Fruit fly (Drosophila melanogaster): ENCODE measurements around the gene Usp1.

DNA sequence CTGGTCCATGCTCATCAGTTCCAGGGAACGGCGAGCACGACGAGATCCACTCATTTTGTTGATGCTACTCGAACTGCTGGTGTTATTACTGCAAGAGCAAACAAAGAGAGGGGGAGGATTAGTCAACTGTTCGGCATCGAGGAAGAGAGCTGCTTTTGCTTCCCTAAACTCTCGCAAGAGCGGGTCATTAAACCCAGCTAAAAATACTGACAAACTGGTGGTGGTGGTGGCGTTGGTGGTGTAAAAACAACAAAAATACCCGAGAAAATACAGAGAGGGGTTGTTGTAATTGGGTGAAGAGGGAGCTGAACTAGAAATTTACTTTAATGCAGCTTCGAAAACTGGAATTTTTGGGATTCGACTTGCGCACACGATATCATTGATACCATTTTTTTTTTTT is 24.9 kb downstream of the Usp1 start:
- no peak for TF ChIP-seq CG8478 (optimal IDR thresholded peaks at IDR 0.05)
- no peak for TF ChIP-seq CTCF (optimal IDR thresholded peaks at IDR 0.05)
